Worm (Caenorhabditis elegans): ENCODE measurements around the gene H34I24.1.

ce11 chrIII:2836339-2836738 is 10.5 kb upstream of the H34I24.1 start, which contains the start of gene josd-1:
- no peak for TF ChIP-seq W03F9.2 (tag; optimal IDR thresholded peaks at IDR 0.05)
- no peak for TF ChIP-seq him-1 (tag; optimal IDR thresholded peaks at IDR 0.05)

Measured in whole organism, L4/young adult.